Worm (Caenorhabditis elegans) whole organism, L4 larva: Measurements from ENCODE around the gene best-15.

ENCODE experiments used
- D1046.2 ChIP-seq: fragments of 200-800 bp; sonication (Bioruptor generic); IDR thresholded peaks from 2 replicates; pipeline ENCODE4 v1.3.6; 2022; ENCODE audit warnings: missing genetic modification characterization, missing compliant biosample characterization
- F10B5.3 ChIP-seq: sonication (generic microtip); optimal IDR thresholded peaks from 2 replicates; lab custom pipeline; 2016; ENCODE audit warnings: mild to moderate bottlenecking, missing genetic modification characterization, missing compliant biosample characterization
- F26F4.8 ChIP-seq: fragments of 200-800 bp; sonication (Bioruptor generic); conservative IDR thresholded peaks from 2 replicates; pipeline ENCODE4 v1.3.6; 2022; ENCODE audit warnings: missing genetic modification characterization, missing compliant biosample characterization
- F37D6.2 ChIP-seq: sonication (generic microtip); optimal IDR thresholded peaks from 2 replicates; lab custom pipeline; 2016; ENCODE audit warnings: mild to moderate bottlenecking, missing genetic modification characterization, missing compliant biosample characterization
- F44E2.7 ChIP-seq: fragments of 200-800 bp; sonication (Bioruptor generic); IDR thresholded peaks from 2 replicates; pipeline ENCODE4 v2.1.2; 2022; ENCODE audit warnings: missing genetic modification characterization, missing compliant biosample characterization
- R02D3.7 ChIP-seq: fragments of 150-350 bp; sonication (generic microtip); optimal IDR thresholded peaks from 3 replicates; lab custom pipeline; 2014; ENCODE audit warnings: missing biosample characterization, missing genetic modification characterization
- Y48G9A.11 ChIP-seq: fragments of 200-800 bp; sonication (Bioruptor generic); IDR thresholded peaks from 2 replicates; pipeline ENCODE4 v1.3.6; 2022; ENCODE audit warnings: missing genetic modification reagents, missing genetic modification characterization, missing compliant biosample characterization
- Y5F2A.4 ChIP-seq: fragments of 200-800 bp; sonication (Bioruptor generic); optimal IDR thresholded peaks from 2 replicates; lab custom pipeline; 2018; ENCODE audit warnings: mild to moderate bottlenecking, missing genetic modification characterization, missing compliant biosample characterization
- aly-2 ChIP-seq: sonication (generic microtip); optimal IDR thresholded peaks from 2 replicates; lab custom pipeline; 2018; ENCODE audit warnings: missing biosample characterization, missing genetic modification characterization
- arid-1 ChIP-seq: fragments of 200-800 bp; sonication (Bioruptor generic); conservative IDR thresholded peaks from 2 replicates; pipeline ENCODE4 v1.3.6; 2022; ENCODE audit warnings: missing genetic modification reagents, missing genetic modification characterization, missing compliant biosample characterization
- ceh-20 ChIP-seq: fragments of 200-800 bp; sonication (Bioruptor generic); IDR thresholded peaks from 2 replicates; pipeline ENCODE4 v1.3.6; 2022; ENCODE audit warnings: missing genetic modification reagents, missing genetic modification characterization, missing compliant biosample characterization
- ceh-28 ChIP-seq: fragments of 150-350 bp; optimal IDR thresholded peaks from 2 replicates; lab custom pipeline; 2014; ENCODE audit warnings: missing biosample characterization, missing genetic modification reagents, missing genetic modification characterization
- ceh-32 ChIP-seq: sonication (generic microtip); optimal IDR thresholded peaks from 2 replicates; lab custom pipeline; 2016; ENCODE audit warnings: mild to moderate bottlenecking, missing genetic modification characterization, missing compliant biosample characterization; ENCODE audit not compliant: poor library complexity
- ceh-62 ChIP-seq: sonication (generic microtip); optimal IDR thresholded peaks from 2 replicates; lab custom pipeline; 2017; ENCODE audit warnings: missing biosample characterization, missing genetic modification characterization
- ces-1 ChIP-seq: fragments of 150-350 bp; sonication (generic microtip); optimal IDR thresholded peaks from 4 replicates; lab custom pipeline; 2014; ENCODE audit warnings: missing biosample characterization, missing genetic modification reagents, missing genetic modification characterization
- cey-2 ChIP-seq: sonication (generic microtip); optimal IDR thresholded peaks from 3 replicates; lab custom pipeline; 2017; ENCODE audit warnings: missing genetic modification characterization, mild to moderate bottlenecking, missing compliant biosample characterization, antibody characterized with exemption, borderline replicate concordance; ENCODE audit not compliant: insufficient read depth
- ctbp-1 ChIP-seq: fragments of 200-800 bp; sonication (Bioruptor generic); IDR thresholded peaks from 2 replicates; pipeline ENCODE4 v1.3.6; 2022; ENCODE audit warnings: missing genetic modification reagents, missing genetic modification characterization, missing compliant biosample characterization
- daf-12 ChIP-seq: fragments of 150-350 bp; optimal IDR thresholded peaks from 2 replicates; lab custom pipeline; 2014; ENCODE audit warnings: missing biosample characterization, missing genetic modification reagents, missing genetic modification characterization
- daf-19 ChIP-seq: fragments of 200-800 bp; sonication (Bioruptor generic); conservative IDR thresholded peaks from 2 replicates; pipeline ENCODE4 v1.3.6; 2022; ENCODE audit warnings: missing genetic modification characterization, missing compliant biosample characterization
- dpl-1 ChIP-seq: fragments of 150-350 bp; optimal IDR thresholded peaks from 2 replicates; lab custom pipeline; 2014; ENCODE audit warnings: missing biosample characterization, missing genetic modification reagents, missing genetic modification characterization
- fos-1 ChIP-seq: fragments of 150-350 bp; optimal IDR thresholded peaks from 2 replicates; lab custom pipeline; 2014; ENCODE audit warnings: missing biosample characterization, missing genetic modification characterization
- hlh-11 ChIP-seq: fragments of 200-800 bp; sonication (Bioruptor generic); optimal IDR thresholded peaks from 2 replicates; lab custom pipeline; 2018; ENCODE audit warnings: mild to moderate bottlenecking, missing genetic modification characterization, missing compliant biosample characterization
- hlh-30 ChIP-seq: sonication (generic microtip); optimal IDR thresholded peaks from 2 replicates; lab custom pipeline; 2017; ENCODE audit warnings: antibody characterized with exemption, mild to moderate bottlenecking, missing genetic modification characterization, missing compliant biosample characterization; ENCODE audit not compliant: insufficient read depth
- lim-7 ChIP-seq: fragments of 200-800 bp; sonication (Bioruptor generic); IDR thresholded peaks from 2 replicates; pipeline ENCODE4 v1.3.6; 2022; ENCODE audit warnings: missing genetic modification characterization, missing compliant biosample characterization
- lin-13 ChIP-seq: fragments of 150-350 bp; optimal IDR thresholded peaks from 2 replicates; lab custom pipeline; 2014; ENCODE audit warnings: missing biosample characterization, missing genetic modification reagents, missing genetic modification characterization
- lin-15B ChIP-seq: fragments of 150-350 bp; sonication (generic microtip); optimal IDR thresholded peaks from 3 replicates; lab custom pipeline; 2014; ENCODE audit warnings: missing biosample characterization, missing genetic modification characterization
- lin-39 ChIP-seq: fragments of 150-350 bp; optimal IDR thresholded peaks from 2 replicates; lab custom pipeline; 2014; ENCODE audit warnings: missing biosample characterization, missing genetic modification reagents, missing genetic modification characterization
- mdl-1 ChIP-seq, 2 experiments: fragments of 150-350 bp in 1 of 2; sonication (generic microtip) in 1 of 2; optimal IDR thresholded peaks; 2 replicates each; lab custom pipeline; 2014 to 2017; ENCODE audit warnings: missing biosample characterization in 2 of 2, missing genetic modification characterization in 2 of 2
- mdt-29 ChIP-seq: fragments of 200-800 bp; sonication (Bioruptor generic); IDR thresholded peaks from 2 replicates; pipeline ENCODE4 v1.3.6; 2022; ENCODE audit warnings: missing genetic modification reagents, missing genetic modification characterization, missing compliant biosample characterization
- mes-2 ChIP-seq: sonication (generic microtip); optimal IDR thresholded peaks from 2 replicates; lab custom pipeline; 2016; ENCODE audit warnings: missing genotype, mild to moderate bottlenecking, missing genetic modification characterization, missing compliant biosample characterization; ENCODE audit not compliant: poor library complexity, severe bottlenecking
- mxl-3 ChIP-seq: fragments of 200-800 bp; sonication (Bioruptor generic); optimal IDR thresholded peaks from 2 replicates; lab custom pipeline; 2018; ENCODE audit warnings: mild to moderate bottlenecking, missing genetic modification characterization, missing compliant biosample characterization
- nhr-10 ChIP-seq: fragments of 150-350 bp; optimal IDR thresholded peaks from 2 replicates; lab custom pipeline; 2014; ENCODE audit warnings: missing biosample characterization, missing genetic modification characterization
- nhr-102 ChIP-seq: sonication (generic microtip); optimal IDR thresholded peaks from 2 replicates; lab custom pipeline; 2016; ENCODE audit warnings: mild to moderate bottlenecking, missing genetic modification characterization, moderate library complexity, missing compliant biosample characterization
- nhr-25 ChIP-seq: sonication (generic microtip); optimal IDR thresholded peaks from 2 replicates; lab custom pipeline; 2017; ENCODE audit warnings: missing genetic modification characterization, mild to moderate bottlenecking, missing compliant biosample characterization, antibody characterized with exemption, moderate library complexity, borderline replicate concordance; ENCODE audit not compliant: insufficient read depth
- nhr-28 ChIP-seq: fragments of 150-350 bp; optimal IDR thresholded peaks from 2 replicates; lab custom pipeline; 2014; ENCODE audit warnings: missing biosample characterization, missing genetic modification characterization
- nhr-48 ChIP-seq: sonication (generic microtip); optimal IDR thresholded peaks from 2 replicates; lab custom pipeline; 2016; ENCODE audit warnings: mild to moderate bottlenecking, missing genetic modification characterization, missing compliant biosample characterization
- nhr-6 ChIP-seq: fragments of 150-350 bp; optimal IDR thresholded peaks from 2 replicates; lab custom pipeline; 2014; ENCODE audit warnings: missing biosample characterization, missing genetic modification characterization
- pha-4 ChIP-seq, 2 experiments: fragments of 150-350 bp in 1 of 2; fragments of 200-800 bp in 1 of 2; sonication (Bioruptor generic) in 1 of 2; IDR thresholded peaks in 1 of 2; optimal IDR thresholded peaks in 1 of 2; 2 replicates each; pipeline versions ENCODE4 v1.3.6 to Lab custom; 2014 to 2022; ENCODE audit warnings: missing genetic modification characterization in 2 of 2, missing genetic modification reagents in 2 of 2, missing biosample characterization in 1 of 2, missing compliant biosample characterization in 1 of 2
- saeg-2 ChIP-seq: fragments of 200-800 bp; sonication (Bioruptor generic); IDR thresholded peaks from 2 replicates; pipeline ENCODE4 v1.3.6; 2022; ENCODE audit warnings: missing genetic modification reagents, missing genetic modification characterization, missing compliant biosample characterization
- skn-1 ChIP-seq: fragments of 150-350 bp; optimal IDR thresholded peaks from 2 replicates; lab custom pipeline; 2014; ENCODE audit warnings: missing biosample characterization, missing genetic modification characterization
- snpc-1.2 ChIP-seq: fragments of 200-800 bp; sonication (Bioruptor generic); IDR thresholded peaks from 2 replicates; pipeline ENCODE4 v1.3.6; 2022; ENCODE audit warnings: missing genetic modification reagents, missing genetic modification characterization, missing compliant biosample characterization
- tag-97 ChIP-seq: fragments of 200-800 bp; sonication (Bioruptor generic); IDR thresholded peaks from 2 replicates; pipeline ENCODE4 v1.3.6; 2022; ENCODE audit warnings: missing genetic modification characterization, missing compliant biosample characterization
- tra-1 ChIP-seq: fragments of 200-800 bp; sonication (Bioruptor generic); IDR thresholded peaks from 2 replicates; pipeline ENCODE4 v1.3.6; 2022; ENCODE audit warnings: missing genetic modification reagents, missing genetic modification characterization, missing compliant biosample characterization
- unc-62 ChIP-seq, 3 experiments: fragments of 150-350 bp in 1 of 3; sonication (generic microtip); optimal IDR thresholded peaks in 2 of 3; peaks in 1 of 3; 1 replicate in 1 of 3; 2 replicates in 2 of 3; lab custom pipeline; 2014 to 2017; ENCODE audit warnings: missing biosample characterization in 3 of 3, missing genetic modification characterization in 3 of 3, missing genetic modification reagents in 3 of 3, missing genotype in 1 of 3
- vab-7 ChIP-seq: fragments of 200-800 bp; sonication (Bioruptor generic); IDR thresholded peaks from 2 replicates; pipeline ENCODE4 v1.3.6; 2022; ENCODE audit warnings: missing genetic modification reagents, missing genetic modification characterization, missing compliant biosample characterization
- zag-1 ChIP-seq: fragments of 150-350 bp; optimal IDR thresholded peaks from 2 replicates; lab custom pipeline; 2014; ENCODE audit warnings: missing biosample characterization, missing genetic modification characterization
- ztf-11 ChIP-seq: fragments of 150-350 bp; optimal IDR thresholded peaks from 2 replicates; lab custom pipeline; 2014; ENCODE audit warnings: missing biosample characterization, missing genetic modification characterization
- ztf-7 ChIP-seq: fragments of 150-350 bp; optimal IDR thresholded peaks from 2 replicates; lab custom pipeline; 2014; ENCODE audit warnings: missing biosample characterization, missing genetic modification characterization

Gene best-15

ce11 chrIV:10784085-10784484, 48.0 kb downstream of the best-15 start:
- TF ChIP-seq dpl-1 (no peak), nhr-25 (tag; lab: Kevin White, UChicago) (peak; percentile 20), mdl-1 (tag; optimal IDR thresholded peaks at IDR 0.05; lab: Kevin White, UChicago) (peak in 1 of 2 experiments; percentile 64), mxl-3 (GFP tag; lab: Kevin White, UChicago) (peak; percentile 56), daf-19 (GFP tag; lab: Robert Waterston, UW) (no peak), nhr-48 (peak; percentile 72), hlh-11 (tag; lab: Kevin White, UChicago) (peak; percentile 51), nhr-28 (tag; lab: Kevin White, UChicago) (peak; percentile 62), unc-62 (GFP tag; optimal IDR thresholded peaks at IDR 0.05 in 1 of 2; lab: Kevin White, UChicago) (peak in 1 of 2 experiments; percentile 54), unc-62 (tag; optimal IDR thresholded peaks at IDR 0.05; lab: Kevin White, UChicago) (no peak)

ce11 chrIV:10782014-10782413, 50.0 kb downstream of the best-15 start:
- TF ChIP-seq ztf-11 (no peak), Y5F2A.4 (GFP tag; lab: Kevin White, UChicago) (no peak), nhr-25 (tag; lab: Kevin White, UChicago) (no peak), zag-1 (tag; lab: Kevin White, UChicago) (no peak), lim-7 (GFP tag; lab: Robert Waterston, UW) (no peak), fos-1 (tag; lab: Kevin White, UChicago) (no peak), ztf-7 (tag; lab: Kevin White, UChicago) (no peak), vab-7 (GFP tag; lab: Robert Waterston, UW) (no peak), arid-1 (no peak), Y48G9A.11 (GFP tag; lab: Robert Waterston, UW) (no peak), mdt-29 (GFP tag; lab: Robert Waterston, UW) (no peak), tag-97 (no peak), D1046.2 (no peak), ctbp-1 (no peak), dpl-1 (peak; percentile 34), mdl-1 (tag; optimal IDR thresholded peaks at IDR 0.05; lab: Kevin White, UChicago) (peak in 1 of 2 experiments; percentile 87), skn-1 (tag; lab: Kevin White, UChicago) (no peak), ces-1 (GFP tag; lab: Kevin White, UChicago) (no peak), mes-2 (tag; lab: Kevin White, UChicago) (no peak), F26F4.8 (GFP tag; lab: Robert Waterston, UW) (no peak), tra-1 (no peak), saeg-2 (GFP tag; lab: Robert Waterston, UW) (no peak), R02D3.7 (tag; lab: Kevin White, UChicago) (no peak), F44E2.7 (no peak), daf-12 (tag; lab: Kevin White, UChicago) (no peak), ceh-28 (no peak), F37D6.2 (no peak), ceh-62 (no peak), lin-15B (tag; lab: Kevin White, UChicago) (no peak), lin-13 (GFP tag; lab: Kevin White, UChicago) (no peak), nhr-10 (tag; lab: Kevin White, UChicago) (no peak), ceh-20 (0 out of 2 replicates have a peak, but pooled peaks have one; percentile 40), hlh-11 (tag; lab: Kevin White, UChicago) (peak; percentile 72), snpc-1.2 (GFP tag; lab: Robert Waterston, UW) (no peak), F10B5.3 (no peak), nhr-6 (tag; lab: Kevin White, UChicago) (no peak), lin-39 (tag; lab: Kevin White, UChicago) (no peak), nhr-102 (no peak), ceh-32 (tag; lab: Kevin White, UChicago) (no peak), hlh-30 (tag; lab: Kevin White, UChicago) (peak; percentile 76), aly-2 (tag; lab: Kevin White, UChicago) (no peak), pha-4 (GFP tag; IDR thresholded peaks at IDR 0.05; lab: Robert Waterston, UW) (no peak), pha-4 (tag; optimal IDR thresholded peaks at IDR 0.05; lab: Kevin White, UChicago) (no peak), cey-2 (tag; lab: Kevin White, UChicago) (peak; percentile 75)
